Fruit fly (Drosophila melanogaster) Kc167 (cell line): ENCODE results near the gene Blm.

Experiments
- Sin3A ChIP-seq: fragments of >200 bp; optimal IDR thresholded peaks from 2 replicates; lab custom pipeline; 2018; ENCODE audit warnings: missing external identifiers
- h ChIP-seq: fragments of >200 bp; optimal IDR thresholded peaks from 3 replicates; lab custom pipeline; 2018; ENCODE audit warnings: missing external identifiers
- psq ChIP-seq: fragments of >200 bp; optimal IDR thresholded peaks from 2 replicates; lab custom pipeline; 2017; ENCODE audit warnings: missing external identifiers

DNA sequence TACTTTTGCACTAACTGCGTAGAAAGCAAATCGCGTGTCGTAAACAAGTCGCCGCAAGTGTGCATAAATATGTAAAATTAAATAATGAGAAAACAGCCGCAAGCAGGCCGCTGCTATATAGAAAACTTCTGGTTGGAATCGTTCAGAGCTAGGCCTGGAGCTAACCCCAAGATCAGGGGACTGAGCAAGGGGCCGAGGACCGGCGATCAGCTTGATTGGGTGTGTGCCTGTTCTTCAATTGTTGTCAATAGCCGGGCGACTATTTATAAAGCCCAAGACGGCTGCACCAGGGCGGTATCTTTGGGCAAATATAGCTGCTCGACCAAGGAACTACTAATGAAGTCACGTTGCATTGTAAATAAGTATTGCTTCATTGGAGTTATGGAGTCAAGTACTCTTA, 15.2 kb upstream of the Blm start:
- no peak for TF ChIP-seq h (lab: Kevin White, UChicago)
- TF ChIP-seq Sin3A (lab: Kevin White, UChicago) = no peak
- TF ChIP-seq psq (lab: Kevin White, UChicago) = no peak
